Worm (Caenorhabditis elegans) whole organism, L4 larva: ENCODE measurements around the gene K10B3.5.
A peak's percentile ranks its signal among the peaks of the same experiment; 100 is the strongest.

ENCODE experiments used
- D1046.2 ChIP-seq: fragments of 200-800 bp; sonication (Bioruptor generic); IDR thresholded peaks from 2 replicates; pipeline ENCODE4 v1.3.6; 2022; ENCODE audit warnings: missing genetic modification characterization, missing compliant biosample characterization
- F26F4.8 ChIP-seq: fragments of 200-800 bp; sonication (Bioruptor generic); conservative IDR thresholded peaks from 2 replicates; pipeline ENCODE4 v1.3.6; 2022; ENCODE audit warnings: missing genetic modification characterization, missing compliant biosample characterization
- T26A8.4 ChIP-seq: fragments of 200-800 bp; sonication (Bioruptor generic); IDR thresholded peaks from 2 replicates; pipeline ENCODE4 v1.3.6; 2022; ENCODE audit warnings: missing genetic modification characterization, missing compliant biosample characterization
- Y105C5A.15 ChIP-seq: fragments of 200-800 bp; sonication (Bioruptor generic); IDR thresholded peaks from 2 replicates; pipeline ENCODE4 v1.3.6; 2022; ENCODE audit warnings: missing genetic modification characterization, missing compliant biosample characterization
- Y48G9A.11 ChIP-seq: fragments of 200-800 bp; sonication (Bioruptor generic); IDR thresholded peaks from 2 replicates; pipeline ENCODE4 v1.3.6; 2022; ENCODE audit warnings: missing genetic modification reagents, missing genetic modification characterization, missing compliant biosample characterization
- Y5F2A.4 ChIP-seq: fragments of 200-800 bp; sonication (Bioruptor generic); optimal IDR thresholded peaks from 2 replicates; lab custom pipeline; 2018; ENCODE audit warnings: mild to moderate bottlenecking, missing genetic modification characterization, missing compliant biosample characterization
- ZK337.2 ChIP-seq: fragments of 200-800 bp; sonication (Bioruptor generic); IDR thresholded peaks from 2 replicates; pipeline ENCODE4 v1.3.6; 2022; ENCODE audit warnings: missing genetic modification reagents, missing genetic modification characterization, missing compliant biosample characterization
- ZK546.5 ChIP-seq, 2 experiments: sonication (generic microtip); optimal IDR thresholded peaks; 2 replicates each; lab custom pipeline; 2017; ENCODE audit warnings: missing biosample characterization in 2 of 2, missing genetic modification characterization in 2 of 2
- aha-1 ChIP-seq: fragments of 150-350 bp; peaks from one replicate; lab custom pipeline; 2014; ENCODE audit warnings: missing biosample characterization, missing genetic modification characterization
- aly-2 ChIP-seq: sonication (generic microtip); optimal IDR thresholded peaks from 2 replicates; lab custom pipeline; 2018; ENCODE audit warnings: missing biosample characterization, missing genetic modification characterization
- attf-4 ChIP-seq: sonication (generic microtip); optimal IDR thresholded peaks from 3 replicates; lab custom pipeline; 2017; ENCODE audit warnings: missing biosample characterization, missing genetic modification characterization
- ceh-20 ChIP-seq: fragments of 200-800 bp; sonication (Bioruptor generic); IDR thresholded peaks from 2 replicates; pipeline ENCODE4 v1.3.6; 2022; ENCODE audit warnings: missing genetic modification reagents, missing genetic modification characterization, missing compliant biosample characterization
- ceh-28 ChIP-seq: fragments of 150-350 bp; optimal IDR thresholded peaks from 2 replicates; lab custom pipeline; 2014; ENCODE audit warnings: missing biosample characterization, missing genetic modification reagents, missing genetic modification characterization
- ceh-32 ChIP-seq: sonication (generic microtip); optimal IDR thresholded peaks from 2 replicates; lab custom pipeline; 2016; ENCODE audit warnings: mild to moderate bottlenecking, missing genetic modification characterization, missing compliant biosample characterization; ENCODE audit not compliant: poor library complexity
- ceh-44 ChIP-seq: fragments of 200-800 bp; sonication (Bioruptor generic); IDR thresholded peaks from 2 replicates; pipeline ENCODE4 v1.3.6; 2022; ENCODE audit warnings: missing genetic modification reagents, missing genetic modification characterization, missing compliant biosample characterization
- ceh-62 ChIP-seq: sonication (generic microtip); optimal IDR thresholded peaks from 2 replicates; lab custom pipeline; 2017; ENCODE audit warnings: missing biosample characterization, missing genetic modification characterization
- ceh-82 ChIP-seq: sonication (generic microtip); optimal IDR thresholded peaks from 2 replicates; lab custom pipeline; 2017; ENCODE audit warnings: missing biosample characterization, missing genetic modification characterization
- ces-1 ChIP-seq: fragments of 150-350 bp; sonication (generic microtip); optimal IDR thresholded peaks from 4 replicates; lab custom pipeline; 2014; ENCODE audit warnings: missing biosample characterization, missing genetic modification reagents, missing genetic modification characterization
- cey-2 ChIP-seq: sonication (generic microtip); optimal IDR thresholded peaks from 3 replicates; lab custom pipeline; 2017; ENCODE audit warnings: missing genetic modification characterization, mild to moderate bottlenecking, missing compliant biosample characterization, antibody characterized with exemption, borderline replicate concordance; ENCODE audit not compliant: insufficient read depth
- dmd-8 ChIP-seq: fragments of 200-800 bp; sonication (Bioruptor generic); IDR thresholded peaks from 2 replicates; pipeline ENCODE4 v1.3.6; 2022; ENCODE audit warnings: missing genetic modification characterization, missing compliant biosample characterization
- dpl-1 ChIP-seq: fragments of 150-350 bp; optimal IDR thresholded peaks from 2 replicates; lab custom pipeline; 2014; ENCODE audit warnings: missing biosample characterization, missing genetic modification reagents, missing genetic modification characterization
- duxl-1 ChIP-seq: sonication (generic microtip); optimal IDR thresholded peaks from 2 replicates; lab custom pipeline; 2016; ENCODE audit warnings: mild to moderate bottlenecking, missing genetic modification characterization, moderate library complexity, missing compliant biosample characterization; ENCODE audit not compliant: poor library complexity
- egl-43 ChIP-seq: fragments of 200-800 bp; sonication (Bioruptor generic); IDR thresholded peaks from 2 replicates; pipeline ENCODE4 v1.3.6; 2022; ENCODE audit warnings: missing genetic modification reagents, missing genetic modification characterization, missing compliant biosample characterization
- fkh-10 ChIP-seq: fragments of 150-350 bp; optimal IDR thresholded peaks from 2 replicates; lab custom pipeline; 2014; ENCODE audit warnings: missing biosample characterization, missing genetic modification reagents, missing genetic modification characterization
- hif-1 ChIP-seq, 2 experiments: sonication (generic microtip); optimal IDR thresholded peaks; 2 replicates each; lab custom pipeline; 2016 to 2017; ENCODE audit warnings: missing compliant biosample characterization in 2 of 2, missing genetic modification characterization in 2 of 2, missing genetic modification reagents in 2 of 2, missing genotype in 2 of 2, mild to moderate bottlenecking in 1 of 2
- hlh-30 ChIP-seq: sonication (generic microtip); optimal IDR thresholded peaks from 2 replicates; lab custom pipeline; 2017; ENCODE audit warnings: antibody characterized with exemption, mild to moderate bottlenecking, missing genetic modification characterization, missing compliant biosample characterization; ENCODE audit not compliant: insufficient read depth
- jun-1 ChIP-seq: fragments of 150-350 bp; optimal IDR thresholded peaks from 2 replicates; lab custom pipeline; 2014; ENCODE audit warnings: missing biosample characterization, missing genetic modification reagents, missing genetic modification characterization
- lin-13 ChIP-seq: fragments of 150-350 bp; optimal IDR thresholded peaks from 2 replicates; lab custom pipeline; 2014; ENCODE audit warnings: missing biosample characterization, missing genetic modification reagents, missing genetic modification characterization
- lin-39 ChIP-seq: fragments of 150-350 bp; optimal IDR thresholded peaks from 2 replicates; lab custom pipeline; 2014; ENCODE audit warnings: missing biosample characterization, missing genetic modification reagents, missing genetic modification characterization
- lir-3 ChIP-seq: sonication (generic microtip); optimal IDR thresholded peaks from 2 replicates; lab custom pipeline; 2016; ENCODE audit warnings: mild to moderate bottlenecking, missing genetic modification characterization, missing compliant biosample characterization
- lsy-2 ChIP-seq, 2 experiments: fragments of 150-350 bp in 1 of 2; sonication (generic microtip) in 1 of 2; optimal IDR thresholded peaks; 2 replicates each; lab custom pipeline; 2014 to 2017; ENCODE audit warnings: missing biosample characterization in 2 of 2, missing genetic modification characterization in 2 of 2
- madf-5 ChIP-seq, 2 experiments: fragments of 200-800 bp; sonication (Bioruptor generic); IDR thresholded peaks; 2 replicates each; pipeline ENCODE4 v1.3.6; 2022; ENCODE audit warnings: missing compliant biosample characterization in 2 of 2, missing genetic modification characterization in 2 of 2
- mdt-29 ChIP-seq: fragments of 200-800 bp; sonication (Bioruptor generic); IDR thresholded peaks from 2 replicates; pipeline ENCODE4 v1.3.6; 2022; ENCODE audit warnings: missing genetic modification reagents, missing genetic modification characterization, missing compliant biosample characterization
- mep-1 ChIP-seq: fragments of 150-350 bp; sonication (generic microtip); optimal IDR thresholded peaks from 3 replicates; lab custom pipeline; 2014; ENCODE audit warnings: missing biosample characterization, missing genetic modification characterization
- mxl-3 ChIP-seq: fragments of 200-800 bp; sonication (Bioruptor generic); optimal IDR thresholded peaks from 2 replicates; lab custom pipeline; 2018; ENCODE audit warnings: mild to moderate bottlenecking, missing genetic modification characterization, missing compliant biosample characterization
- nhr-10 ChIP-seq: fragments of 150-350 bp; optimal IDR thresholded peaks from 2 replicates; lab custom pipeline; 2014; ENCODE audit warnings: missing biosample characterization, missing genetic modification characterization
- nhr-11 ChIP-seq: fragments of 150-350 bp; optimal IDR thresholded peaks from 2 replicates; lab custom pipeline; 2014; ENCODE audit warnings: missing biosample characterization, missing genetic modification characterization
- nhr-111 ChIP-seq: fragments of 200-800 bp; sonication (Bioruptor generic); optimal IDR thresholded peaks from 2 replicates; lab custom pipeline; 2018; ENCODE audit warnings: mild to moderate bottlenecking, missing genetic modification characterization, missing compliant biosample characterization
- nhr-28 ChIP-seq: fragments of 150-350 bp; optimal IDR thresholded peaks from 2 replicates; lab custom pipeline; 2014; ENCODE audit warnings: missing biosample characterization, missing genetic modification characterization
- nhr-42 ChIP-seq: fragments of 200-800 bp; sonication (Bioruptor generic); IDR thresholded peaks from 2 replicates; pipeline ENCODE4 v1.3.6; 2022; ENCODE audit warnings: missing genetic modification characterization, missing compliant biosample characterization
- nhr-48 ChIP-seq: sonication (generic microtip); optimal IDR thresholded peaks from 2 replicates; lab custom pipeline; 2016; ENCODE audit warnings: mild to moderate bottlenecking, missing genetic modification characterization, missing compliant biosample characterization
- nhr-76 ChIP-seq: fragments of 150-350 bp; optimal IDR thresholded peaks from 2 replicates; lab custom pipeline; 2014; ENCODE audit warnings: missing biosample characterization, missing genetic modification characterization
- rbr-2 ChIP-seq: sonication (generic microtip); optimal IDR thresholded peaks from 2 replicates; lab custom pipeline; 2016; ENCODE audit warnings: missing genotype, missing genetic modification characterization, missing compliant biosample characterization
- saeg-2 ChIP-seq: fragments of 200-800 bp; sonication (Bioruptor generic); IDR thresholded peaks from 2 replicates; pipeline ENCODE4 v1.3.6; 2022; ENCODE audit warnings: missing genetic modification reagents, missing genetic modification characterization, missing compliant biosample characterization
- set-16 ChIP-seq: fragments of 200-800 bp; sonication (Bioruptor generic); IDR thresholded peaks from 2 replicates; pipeline ENCODE4 v1.3.6; 2022; ENCODE audit warnings: missing genetic modification reagents, missing genetic modification characterization, missing compliant biosample characterization
- skn-1 ChIP-seq: fragments of 150-350 bp; optimal IDR thresholded peaks from 2 replicates; lab custom pipeline; 2014; ENCODE audit warnings: missing biosample characterization, missing genetic modification characterization
- snpc-4 ChIP-seq: fragments of 150-350 bp; optimal IDR thresholded peaks from 2 replicates; lab custom pipeline; 2014; ENCODE audit warnings: missing biosample characterization, missing genetic modification characterization
- unc-39 ChIP-seq: sonication (generic microtip); optimal IDR thresholded peaks from 2 replicates; lab custom pipeline; 2017; ENCODE audit warnings: missing biosample characterization, missing genetic modification characterization
- unc-62 ChIP-seq, 3 experiments: fragments of 150-350 bp in 1 of 3; sonication (generic microtip); optimal IDR thresholded peaks in 2 of 3; peaks in 1 of 3; 1 replicate in 1 of 3; 2 replicates in 2 of 3; lab custom pipeline; 2014 to 2017; ENCODE audit warnings: missing biosample characterization in 3 of 3, missing genetic modification characterization in 3 of 3, missing genetic modification reagents in 3 of 3, missing genotype in 1 of 3
- zfp-2 ChIP-seq: sonication (generic microtip); optimal IDR thresholded peaks from 2 replicates; lab custom pipeline; 2016; ENCODE audit warnings: mild to moderate bottlenecking, missing genetic modification characterization, missing compliant biosample characterization
- zip-11 ChIP-seq: fragments of 200-800 bp; sonication (Bioruptor generic); IDR thresholded peaks from 2 replicates; pipeline ENCODE4 v1.3.6; 2022; ENCODE audit warnings: missing genetic modification characterization, missing compliant biosample characterization
- ztf-7 ChIP-seq: fragments of 150-350 bp; optimal IDR thresholded peaks from 2 replicates; lab custom pipeline; 2014; ENCODE audit warnings: missing biosample characterization, missing genetic modification characterization

The K10B3.5 gene

ce11 chrX:3054802-3055201 lies 51.5 kb downstream of the K10B3.5 start, which contains the start of gene twk-26 (continued):
- TF ChIP-seq zfp-2 (tag; lab: Kevin White, UChicago) (no peak), unc-39 (no peak), ceh-62 (no peak), jun-1 (no peak), fkh-10 (GFP tag; lab: Kevin White, UChicago) (no peak), ceh-44 (no peak), skn-1 (tag; lab: Kevin White, UChicago) (no peak), Y5F2A.4 (no peak), ces-1 (no peak), nhr-28 (tag; lab: Kevin White, UChicago) (peak; percentile 22), nhr-48 (peak; percentile 16), nhr-11 (tag; lab: Kevin White, UChicago) (no peak), T26A8.4 (GFP tag; lab: Robert Waterston, UW) (no peak), Y48G9A.11 (GFP tag; lab: Robert Waterston, UW) (no peak), nhr-42 (no peak), Y105C5A.15 (GFP tag; lab: Robert Waterston, UW) (no peak), lsy-2 (tag; optimal IDR thresholded peaks at IDR 0.05; lab: Kevin White, UChicago) (no peak), duxl-1 (no peak), F26F4.8 (no peak), ZK546.5 (tag; optimal IDR thresholded peaks at IDR 0.05; lab: Kevin White, UChicago) (no peak), ceh-28 (tag; lab: Kevin White, UChicago) (no peak), dmd-8 (no peak), unc-62 (GFP tag; optimal IDR thresholded peaks at IDR 0.05 in 1 of 2; lab: Kevin White, UChicago) (no peak), unc-62 (tag; optimal IDR thresholded peaks at IDR 0.05; lab: Kevin White, UChicago) (no peak), mep-1 (tag; lab: Kevin White, UChicago) (no peak), cey-2 (no peak), ztf-7 (tag; lab: Kevin White, UChicago) (no peak), ceh-82 (tag; lab: Kevin White, UChicago) (no peak), dpl-1 (GFP tag; lab: Kevin White, UChicago) (no peak), attf-4 (tag; lab: Kevin White, UChicago) (no peak), zip-11 (GFP tag; lab: Robert Waterston, UW) (no peak), hlh-30 (no peak), aly-2 (tag; lab: Kevin White, UChicago) (no peak), nhr-10 (no peak), aha-1 (peak; percentile 29), lin-13 (GFP tag; lab: Kevin White, UChicago) (no peak), ceh-20 (GFP tag; lab: Robert Waterston, UW) (no peak), mdt-29 (GFP tag; lab: Robert Waterston, UW) (no peak), ceh-32 (tag; lab: Kevin White, UChicago) (no peak), lir-3 (tag; lab: Kevin White, UChicago) (no peak), lin-39 (tag; lab: Kevin White, UChicago) (no peak), set-16 (GFP tag; lab: Robert Waterston, UW) (no peak), madf-5 (GFP tag; IDR thresholded peaks at IDR 0.05; lab: Robert Waterston, UW) (no peak), rbr-2 (no peak), saeg-2 (no peak), snpc-4 (no peak), D1046.2 (GFP tag; lab: Robert Waterston, UW) (no peak), nhr-111 (GFP tag; lab: Kevin White, UChicago) (no peak), egl-43 (GFP tag; lab: Robert Waterston, UW) (no peak), mxl-3 (GFP tag; lab: Kevin White, UChicago) (peak; percentile 25), nhr-76 (tag; lab: Kevin White, UChicago) (no peak), hif-1 (tag; optimal IDR thresholded peaks at IDR 0.05; lab: Kevin White, UChicago) (no peak), ZK337.2 (no peak)
